Worm (Caenorhabditis elegans) whole organism, L1 larva: ENCODE data around the gene F38B7.10.
A peak's percentile ranks its signal among the peaks of the same experiment; 100 is the strongest.

Experiments used
- C34B4.2 ChIP-seq: sonication (generic microtip); optimal IDR thresholded peaks from 2 replicates; lab custom pipeline; 2017; ENCODE audit warnings: mild to moderate bottlenecking, missing genetic modification characterization, missing compliant biosample characterization
- F16B12.6 ChIP-seq: fragments of 150-350 bp; optimal IDR thresholded peaks from 2 replicates; lab custom pipeline; 2014; ENCODE audit warnings: missing biosample characterization, missing genetic modification characterization
- aha-1 ChIP-seq: fragments of 150-350 bp; optimal IDR thresholded peaks from 2 replicates; lab custom pipeline; 2014; ENCODE audit warnings: missing biosample characterization, missing genetic modification characterization
- alr-1 ChIP-seq: fragments of 200-800 bp; sonication (Bioruptor generic); optimal IDR thresholded peaks from 2 replicates; lab custom pipeline; 2018; ENCODE audit warnings: borderline replicate concordance, mild to moderate bottlenecking, missing genetic modification characterization, missing compliant biosample characterization
- ceh-63 ChIP-seq: fragments of 200-800 bp; sonication (Bioruptor generic); optimal IDR thresholded peaks from 2 replicates; lab custom pipeline; 2018; ENCODE audit warnings: mild to moderate bottlenecking, missing genetic modification characterization, missing compliant biosample characterization
- ces-1 ChIP-seq: fragments of 150-350 bp; optimal IDR thresholded peaks from 2 replicates; lab custom pipeline; 2014; ENCODE audit warnings: missing biosample characterization, missing genetic modification reagents, missing genetic modification characterization
- dpl-1 ChIP-seq, 3 experiments: fragments of 150-350 bp in 2 of 3; sonication (generic microtip) in 1 of 3; optimal IDR thresholded peaks; 2 replicates each; lab custom pipeline; 2014 to 2017; ENCODE audit warnings: missing biosample characterization in 3 of 3, missing genetic modification characterization in 3 of 3, missing genetic modification reagents in 3 of 3
- efl-1 ChIP-seq, 4 experiments: fragments of 150-350 bp; optimal IDR thresholded peaks in 3 of 4; peaks in 1 of 4; 1 replicate in 1 of 4; 2 replicates in 3 of 4; lab custom pipeline; 2014; ENCODE audit warnings: missing biosample characterization in 2 of 4, missing genetic modification characterization in 2 of 4, missing genetic modification reagents in 2 of 4
- efl-3 ChIP-seq: fragments of 200-800 bp; sonication (Bioruptor generic); optimal IDR thresholded peaks from 2 replicates; lab custom pipeline; 2018; ENCODE audit warnings: mild to moderate bottlenecking, missing genetic modification characterization, missing compliant biosample characterization
- ets-5 ChIP-seq: fragments of 200-800 bp; sonication (Bioruptor generic); IDR thresholded peaks from 2 replicates; pipeline ENCODE4 v1.3.6; 2022; ENCODE audit warnings: missing genetic modification characterization, missing compliant biosample characterization
- fkh-10 ChIP-seq: sonication (generic microtip); optimal IDR thresholded peaks from 2 replicates; lab custom pipeline; 2017; ENCODE audit warnings: missing biosample characterization, missing genetic modification reagents, missing genetic modification characterization
- hlh-17 ChIP-seq: fragments of 200-800 bp; sonication (Bioruptor generic); optimal IDR thresholded peaks from 2 replicates; lab custom pipeline; 2018; ENCODE audit warnings: missing genetic modification characterization, mild to moderate bottlenecking, missing compliant biosample characterization, moderate library complexity, borderline replicate concordance
- hlh-4 ChIP-seq: sonication (generic microtip); optimal IDR thresholded peaks from 2 replicates; lab custom pipeline; 2016; ENCODE audit warnings: mild to moderate bottlenecking, missing genetic modification characterization, missing compliant biosample characterization
- isw-1 ChIP-seq: fragments of 200-800 bp; sonication (Bioruptor generic); IDR thresholded peaks from 2 replicates; pipeline ENCODE4 v1.3.6; 2022; ENCODE audit warnings: missing genetic modification characterization, missing compliant biosample characterization
- jun-1 ChIP-seq: fragments of 150-350 bp; optimal IDR thresholded peaks from 2 replicates; lab custom pipeline; 2014; ENCODE audit warnings: missing biosample characterization, missing genetic modification reagents, missing genetic modification characterization
- lin-13 ChIP-seq: fragments of 150-350 bp; optimal IDR thresholded peaks from 2 replicates; lab custom pipeline; 2014; ENCODE audit warnings: missing biosample characterization, missing genetic modification reagents, missing genetic modification characterization
- lsy-2 ChIP-seq, 2 experiments: fragments of 150-350 bp; optimal IDR thresholded peaks; 2 replicates each; lab custom pipeline; 2014; ENCODE audit warnings: missing biosample characterization in 2 of 2, missing genetic modification characterization in 2 of 2
- mef-2 ChIP-seq: fragments of 150-350 bp; optimal IDR thresholded peaks from 2 replicates; lab custom pipeline; 2014; ENCODE audit warnings: missing biosample characterization, missing genetic modification characterization
- nhr-12 ChIP-seq: sonication (generic microtip); optimal IDR thresholded peaks from 2 replicates; lab custom pipeline; 2017; ENCODE audit warnings: missing biosample characterization, missing genetic modification characterization
- nhr-28 ChIP-seq: fragments of 150-350 bp; optimal IDR thresholded peaks from 2 replicates; lab custom pipeline; 2014; ENCODE audit warnings: missing biosample characterization, missing genetic modification characterization
- nhr-47 ChIP-seq: sonication (generic microtip); optimal IDR thresholded peaks from 2 replicates; lab custom pipeline; 2016; ENCODE audit warnings: mild to moderate bottlenecking, missing genetic modification characterization, moderate library complexity, missing compliant biosample characterization
- nhr-76 ChIP-seq: sonication (generic microtip); optimal IDR thresholded peaks from 2 replicates; lab custom pipeline; 2017; ENCODE audit warnings: missing biosample characterization, missing genetic modification characterization
- nhr-77 ChIP-seq: fragments of 150-350 bp; optimal IDR thresholded peaks from 2 replicates; lab custom pipeline; 2014; ENCODE audit warnings: missing biosample characterization, missing genetic modification characterization
- nhr-84 ChIP-seq: sonication (generic microtip); optimal IDR thresholded peaks from 2 replicates; lab custom pipeline; 2017; ENCODE audit warnings: missing biosample characterization, missing genetic modification characterization
- nhr-85 ChIP-seq: sonication (generic microtip); peaks from one replicate; lab custom pipeline; 2016; ENCODE audit warnings: missing genetic modification characterization, inconsistent platforms, missing compliant biosample characterization
- nhr-90 ChIP-seq: sonication (generic microtip); optimal IDR thresholded peaks from 2 replicates; lab custom pipeline; 2016; ENCODE audit warnings: mild to moderate bottlenecking, missing genetic modification characterization, missing compliant biosample characterization; ENCODE audit not compliant: poor library complexity
- skn-1 ChIP-seq: fragments of 150-350 bp; optimal IDR thresholded peaks from 2 replicates; lab custom pipeline; 2014; ENCODE audit warnings: missing biosample characterization, missing genetic modification characterization
- snu-23 ChIP-seq: sonication (generic microtip); optimal IDR thresholded peaks from 2 replicates; lab custom pipeline; 2016; ENCODE audit warnings: missing genetic modification characterization, missing compliant biosample characterization
- sup-37 ChIP-seq: fragments of 200-800 bp; sonication (Bioruptor generic); optimal IDR thresholded peaks from 2 replicates; lab custom pipeline; 2018; ENCODE audit warnings: mild to moderate bottlenecking, missing genetic modification characterization, missing compliant biosample characterization
- swsn-7 ChIP-seq: sonication (generic microtip); optimal IDR thresholded peaks from 2 replicates; lab custom pipeline; 2016; ENCODE audit warnings: missing genetic modification characterization, missing compliant biosample characterization
- unc-130 ChIP-seq: fragments of 150-350 bp; optimal IDR thresholded peaks from 2 replicates; lab custom pipeline; 2017; ENCODE audit warnings: missing biosample characterization, missing genetic modification characterization, inconsistent platforms
- unc-30 ChIP-seq: sonication (generic microtip); optimal IDR thresholded peaks from 2 replicates; lab custom pipeline; 2017; ENCODE audit warnings: missing biosample characterization, missing genetic modification characterization
- unc-86 ChIP-seq: sonication (generic microtip); optimal IDR thresholded peaks from 2 replicates; lab custom pipeline; 2016; ENCODE audit warnings: missing genetic modification characterization, missing compliant biosample characterization
- xbp-1 ChIP-seq: sonication (generic microtip); optimal IDR thresholded peaks from 2 replicates; lab custom pipeline; 2016; ENCODE audit warnings: missing genetic modification characterization, missing compliant biosample characterization
- ztf-11 ChIP-seq, 2 experiments: sonication (generic microtip); optimal IDR thresholded peaks; 2 replicates each; lab custom pipeline; 2016 to 2017; ENCODE audit warnings: missing genetic modification characterization in 2 of 2, missing biosample characterization in 1 of 2, missing compliant biosample characterization in 1 of 2

F38B7.10 gene

ce11 chrV:11552379-11552778, 7.1 kb downstream of the F38B7.10 start, which contains the start of gene srx-85:
srx-85 (plus strand) TSS chrV:11552679.
- TF ChIP-seq swsn-7 (no peak), unc-86 (tag; lab: Kevin White, UChicago) (no peak), ces-1 (GFP tag; lab: Kevin White, UChicago) (no peak), nhr-47 (tag; lab: Kevin White, UChicago) (no peak), nhr-77 (tag; lab: Kevin White, UChicago) (no peak), ets-5 (no peak), alr-1 (no peak), nhr-76 (tag; lab: Kevin White, UChicago) (no peak), snu-23 (GFP tag; lab: Kevin White, UChicago) (no peak), lsy-2 (tag; optimal IDR thresholded peaks at IDR 0.05; lab: Kevin White, UChicago) (no peak), unc-30 (tag; lab: Kevin White, UChicago) (no peak), fkh-10 (GFP tag; lab: Kevin White, UChicago) (no peak), aha-1 (tag; lab: Kevin White, UChicago) (no peak), nhr-12 (tag; lab: Kevin White, UChicago) (no peak), nhr-85 (tag; lab: Kevin White, UChicago) (no peak), hlh-4 (no peak), efl-3 (GFP tag; lab: Kevin White, UChicago) (no peak), xbp-1 (tag; lab: Kevin White, UChicago) (no peak), hlh-17 (GFP tag; lab: Kevin White, UChicago) (no peak), jun-1 (tag; lab: Kevin White, UChicago) (no peak)

ce11 chrV:11554260-11554659, 8.9 kb downstream of the F38B7.10 start, which contains the start of gene duo-1:
duo-1 (plus strand) TSS chrV:11554630.
- TF ChIP-seq dpl-1 (GFP tag; optimal IDR thresholded peaks at IDR 0.05; lab: Kevin White, UChicago), result peak in 1 of 3 experiments; percentile 5
- no peak for TF ChIP-seq sup-37 (GFP tag; lab: Kevin White, UChicago)
- no peak for TF ChIP-seq mef-2 (tag; lab: Kevin White, UChicago)
- TF ChIP-seq nhr-90 (tag; lab: Kevin White, UChicago), result no peak
- TF ChIP-seq lin-13 (GFP tag; lab: Kevin White, UChicago), result no peak
- no peak for TF ChIP-seq nhr-84 (tag; lab: Kevin White, UChicago)
- peak; percentile 23 for TF ChIP-seq F16B12.6 (tag; lab: Kevin White, UChicago)
- TF ChIP-seq hlh-4, result no peak
- peak in 1 of 2 experiments; percentile 57 for TF ChIP-seq efl-1 (optimal IDR thresholded peaks at IDR 0.05; lab: Kevin White, UChicago)
- TF ChIP-seq efl-1 (GFP tag; optimal IDR thresholded peaks at IDR 0.05 in 1 of 2; lab: Kevin White, UChicago), result no peak
- no peak for TF ChIP-seq unc-86 (tag; lab: Kevin White, UChicago)
- no peak for TF ChIP-seq ztf-11 (tag; optimal IDR thresholded peaks at IDR 0.05; lab: Kevin White, UChicago)

ce11 chrV:11562643-11563042, 17.3 kb downstream of the F38B7.10 start, which contains the start of gene srx-86:
srx-86 (plus strand) TSS chrV:11562943.
- TF ChIP-seq efl-1 (optimal IDR thresholded peaks at IDR 0.05; lab: Kevin White, UChicago) (no peak), efl-1 (GFP tag; optimal IDR thresholded peaks at IDR 0.05 in 1 of 2; lab: Kevin White, UChicago) (no peak), unc-130 (tag; lab: Kevin White, UChicago) (no peak), nhr-76 (tag; lab: Kevin White, UChicago) (no peak), nhr-28 (no peak), ceh-63 (GFP tag; lab: Kevin White, UChicago) (no peak), C34B4.2 (no peak), lin-13 (GFP tag; lab: Kevin White, UChicago) (no peak), isw-1 (GFP tag; lab: Robert Waterston, UW) (no peak)

- no peak for TF ChIP-seq skn-1 (tag; lab: Kevin White, UChicago)
- no peak for TF ChIP-seq efl-1 (optimal IDR thresholded peaks at IDR 0.05; lab: Kevin White, UChicago)
- peak in 1 of 2 experiments; percentile 17 for TF ChIP-seq efl-1 (GFP tag; optimal IDR thresholded peaks at IDR 0.05 in 1 of 2; lab: Kevin White, UChicago)
Observed at ce11 chrV:11564573-11564972, 19.2 kb downstream of the F38B7.10 start, which contains the start of gene srx-87. srx-87 (plus strand) TSS chrV:11564873.
